Worm (Caenorhabditis elegans) whole organism, L2 larva: ENCODE results near the gene F11C7.6.

ENCODE experiments used
- ZK546.5 ChIP-seq: sonication (generic microtip); optimal IDR thresholded peaks from 2 replicates; lab custom pipeline; 2017; ENCODE audit warnings: missing biosample characterization, missing genetic modification characterization
- elt-1 ChIP-seq: fragments of 150-350 bp; optimal IDR thresholded peaks from 2 replicates; lab custom pipeline; 2014; ENCODE audit warnings: missing biosample characterization, missing genetic modification characterization
- mdl-1 ChIP-seq, 2 experiments: fragments of 150-350 bp in 1 of 2; sonication (generic microtip) in 1 of 2; optimal IDR thresholded peaks; 2 replicates each; lab custom pipeline; 2017; ENCODE audit warnings: missing biosample characterization in 2 of 2, missing genetic modification characterization in 2 of 2

DNA sequence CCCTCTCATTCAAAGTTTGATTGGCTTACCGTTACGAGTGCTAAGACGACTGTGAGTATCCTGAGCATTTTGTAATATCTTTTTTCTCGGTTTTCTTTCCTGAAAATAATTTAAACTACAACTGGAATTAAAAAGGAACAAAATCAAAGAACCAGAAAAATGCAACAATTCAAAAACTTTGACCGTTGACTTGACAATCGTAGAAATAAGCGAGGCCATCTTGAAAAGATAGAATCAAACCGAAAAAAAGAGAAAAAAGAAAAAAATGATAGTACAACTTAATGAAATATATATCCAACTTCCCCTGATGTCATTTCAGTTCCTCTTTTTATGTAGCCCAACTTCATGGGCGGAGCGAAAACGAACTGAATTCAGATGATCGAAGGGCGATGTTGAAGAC, 26.8 kb upstream of the F11C7.6 start, which contains the start of gene F10D7.3:
- TF ChIP-seq ZK546.5 (no peak), elt-1 (tag; lab: Kevin White, UChicago) (no peak), mdl-1 (tag; optimal IDR thresholded peaks at IDR 0.05; lab: Kevin White, UChicago) (no peak)
